Worm (Caenorhabditis elegans) whole organism, mixed stage, embryonic: ENCODE data around the gene T07E3.4.

Experiments
- bed-3 ChIP-seq: fragments of 200-800 bp; sonication (Bioruptor generic); optimal IDR thresholded peaks from 3 replicates; lab custom pipeline; 2018; ENCODE audit warnings: mild to moderate bottlenecking, missing genetic modification characterization, moderate library complexity, missing compliant biosample characterization
- blmp-1 ChIP-seq: fragments of 150-350 bp; optimal IDR thresholded peaks from 2 replicates; lab custom pipeline; 2014; ENCODE audit warnings: missing biosample characterization, missing genetic modification characterization
- ceh-39 ChIP-seq: fragments of 150-350 bp; optimal IDR thresholded peaks from 2 replicates; lab custom pipeline; 2014; ENCODE audit warnings: missing biosample characterization, missing genetic modification characterization
- ceh-43 ChIP-seq: fragments of 200-800 bp; sonication (Bioruptor generic); optimal IDR thresholded peaks from 2 replicates; lab custom pipeline; 2018; ENCODE audit warnings: mild to moderate bottlenecking, missing genetic modification characterization, moderate library complexity, missing compliant biosample characterization
- ceh-83 ChIP-seq: fragments of 200-800 bp; sonication (Bioruptor generic); optimal IDR thresholded peaks from 2 replicates; lab custom pipeline; 2018; ENCODE audit warnings: mild to moderate bottlenecking, missing genetic modification characterization, missing compliant biosample characterization
- ces-1 ChIP-seq: fragments of 150-350 bp; optimal IDR thresholded peaks from 2 replicates; lab custom pipeline; 2014; ENCODE audit warnings: missing biosample characterization, missing genetic modification reagents, missing genetic modification characterization
- cnd-1 ChIP-seq: fragments of 200-800 bp; sonication (Bioruptor generic); optimal IDR thresholded peaks from 2 replicates; lab custom pipeline; 2018; ENCODE audit warnings: mild to moderate bottlenecking, missing genetic modification characterization, missing compliant biosample characterization
- drap-1 ChIP-seq: fragments of 200-800 bp; sonication (Bioruptor generic); optimal IDR thresholded peaks from 3 replicates; lab custom pipeline; 2018; ENCODE audit warnings: mild to moderate bottlenecking, missing genetic modification characterization, missing compliant biosample characterization
- elt-1 ChIP-seq: sonication (generic microtip); optimal IDR thresholded peaks from 2 replicates; lab custom pipeline; 2017; ENCODE audit warnings: missing genetic modification characterization, mild to moderate bottlenecking, missing compliant biosample characterization, antibody characterized with exemption, moderate library complexity, borderline replicate concordance; ENCODE audit not compliant: insufficient read depth
- elt-3 ChIP-seq: fragments of 150-350 bp; optimal IDR thresholded peaks from 2 replicates; lab custom pipeline; 2014; ENCODE audit warnings: missing biosample characterization, missing genetic modification characterization
- flh-1 ChIP-seq: fragments of 200-800 bp; sonication (Bioruptor generic); optimal IDR thresholded peaks from 2 replicates; lab custom pipeline; 2018; ENCODE audit warnings: mild to moderate bottlenecking, missing genetic modification characterization, moderate library complexity, missing compliant biosample characterization
- ham-2 ChIP-seq: fragments of 200-800 bp; sonication (Bioruptor generic); optimal IDR thresholded peaks from 2 replicates; lab custom pipeline; 2018; ENCODE audit warnings: mild to moderate bottlenecking, missing genetic modification characterization, missing compliant biosample characterization
- hlh-1 ChIP-seq: fragments of 150-350 bp; optimal IDR thresholded peaks from 2 replicates; lab custom pipeline; 2014; ENCODE audit warnings: missing biosample characterization, missing genetic modification reagents, missing genetic modification characterization
- lin-13 ChIP-seq: fragments of 150-350 bp; optimal IDR thresholded peaks from 2 replicates; lab custom pipeline; 2014; ENCODE audit warnings: missing biosample characterization, missing genetic modification characterization
- lin-32 ChIP-seq: fragments of 200-800 bp; sonication (Bioruptor generic); optimal IDR thresholded peaks from 2 replicates; lab custom pipeline; 2018; ENCODE audit warnings: mild to moderate bottlenecking, missing genetic modification characterization, missing compliant biosample characterization
- mab-5 ChIP-seq: fragments of 150-350 bp; optimal IDR thresholded peaks from 2 replicates; lab custom pipeline; 2014; ENCODE audit warnings: missing biosample characterization, missing genetic modification characterization
- mls-2 ChIP-seq: sonication (generic microtip); optimal IDR thresholded peaks from 2 replicates; lab custom pipeline; 2016; ENCODE audit warnings: mild to moderate bottlenecking, missing genetic modification characterization, moderate library complexity, missing compliant biosample characterization
- nhr-12 ChIP-seq: fragments of 150-350 bp; optimal IDR thresholded peaks from 2 replicates; lab custom pipeline; 2014; ENCODE audit warnings: missing biosample characterization, missing genetic modification characterization
- nhr-2 ChIP-seq: fragments of 150-350 bp; optimal IDR thresholded peaks from 2 replicates; lab custom pipeline; 2014; ENCODE audit warnings: missing biosample characterization, missing genetic modification characterization
- nhr-28 ChIP-seq: fragments of 150-350 bp; optimal IDR thresholded peaks from 2 replicates; lab custom pipeline; 2014; ENCODE audit warnings: missing biosample characterization, missing genetic modification characterization
- nhr-76 ChIP-seq: sonication (generic microtip); optimal IDR thresholded peaks from 2 replicates; lab custom pipeline; 2017; ENCODE audit warnings: missing biosample characterization, missing genetic modification characterization
- sem-2 ChIP-seq: fragments of 200-800 bp; sonication (Bioruptor generic); optimal IDR thresholded peaks from 2 replicates; lab custom pipeline; 2018; ENCODE audit warnings: mild to moderate bottlenecking, missing genetic modification characterization, missing compliant biosample characterization
- snpc-4 ChIP-seq: fragments of 150-350 bp; optimal IDR thresholded peaks from 2 replicates; lab custom pipeline; 2014; ENCODE audit warnings: missing biosample characterization, missing genetic modification characterization
- sptf-1 ChIP-seq: sonication (generic microtip); optimal IDR thresholded peaks from 2 replicates; lab custom pipeline; 2017; ENCODE audit warnings: mild to moderate bottlenecking, missing genetic modification characterization, moderate library complexity, missing compliant biosample characterization
- tbx-8 ChIP-seq: fragments of 200-800 bp; sonication (Bioruptor generic); optimal IDR thresholded peaks from 2 replicates; lab custom pipeline; 2018; ENCODE audit warnings: mild to moderate bottlenecking, missing genetic modification characterization, moderate library complexity, missing compliant biosample characterization
- unc-120 ChIP-seq: sonication (generic microtip); optimal IDR thresholded peaks from 2 replicates; lab custom pipeline; 2017; ENCODE audit warnings: missing genetic modification characterization, missing compliant biosample characterization; ENCODE audit not compliant: poor library complexity, severe bottlenecking
- unc-39 ChIP-seq: fragments of 150-350 bp; optimal IDR thresholded peaks from 2 replicates; lab custom pipeline; 2014; ENCODE audit warnings: missing biosample characterization, missing genetic modification characterization
- unc-62 ChIP-seq: fragments of 150-350 bp; optimal IDR thresholded peaks from 2 replicates; lab custom pipeline; 2014; ENCODE audit warnings: missing biosample characterization, missing genetic modification reagents, missing genetic modification characterization
- ztf-11 ChIP-seq: fragments of 150-350 bp; optimal IDR thresholded peaks from 2 replicates; lab custom pipeline; 2014; ENCODE audit warnings: missing biosample characterization, missing genetic modification characterization

T07E3.4 gene

DNA sequence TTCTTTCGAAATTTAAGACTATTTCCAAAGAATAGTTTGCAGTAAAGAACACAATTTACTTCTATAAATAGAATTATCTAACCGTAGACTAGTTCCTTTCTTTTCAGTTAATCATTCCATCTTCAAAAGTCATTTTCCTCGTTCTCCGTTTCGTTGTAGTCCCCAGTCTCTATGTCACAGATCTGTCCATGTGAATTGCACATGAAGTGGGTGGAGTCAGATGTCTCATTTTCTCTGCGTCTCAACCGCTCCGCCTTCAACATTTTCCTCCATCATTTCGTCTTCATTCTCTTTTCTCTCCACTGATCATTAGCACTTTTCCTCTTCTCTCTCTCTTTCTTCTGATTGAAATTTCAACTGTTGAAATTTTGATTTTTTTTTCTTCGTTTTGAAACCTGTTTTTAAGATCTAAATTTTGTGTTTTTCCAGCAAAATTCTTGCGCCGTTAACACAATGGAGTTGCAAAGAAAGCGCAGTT lies at the start of gene T07E3.4:
TSS of gene T07E3.4 (plus strand) at position 428 of the 478 bp plus-strand sequence.
- TF ChIP-seq ces-1 (GFP tag; lab: Kevin White, UChicago) (peak; percentile 61), lin-13 (tag; lab: Kevin White, UChicago) (no peak), hlh-1 (tag; lab: Kevin White, UChicago) (peak; percentile 18), tbx-8 (GFP tag; lab: Kevin White, UChicago) (no peak), unc-120 (tag; lab: Kevin White, UChicago) (no peak), unc-62 (GFP tag; lab: Kevin White, UChicago) (peak; percentile 73)

DNA sequence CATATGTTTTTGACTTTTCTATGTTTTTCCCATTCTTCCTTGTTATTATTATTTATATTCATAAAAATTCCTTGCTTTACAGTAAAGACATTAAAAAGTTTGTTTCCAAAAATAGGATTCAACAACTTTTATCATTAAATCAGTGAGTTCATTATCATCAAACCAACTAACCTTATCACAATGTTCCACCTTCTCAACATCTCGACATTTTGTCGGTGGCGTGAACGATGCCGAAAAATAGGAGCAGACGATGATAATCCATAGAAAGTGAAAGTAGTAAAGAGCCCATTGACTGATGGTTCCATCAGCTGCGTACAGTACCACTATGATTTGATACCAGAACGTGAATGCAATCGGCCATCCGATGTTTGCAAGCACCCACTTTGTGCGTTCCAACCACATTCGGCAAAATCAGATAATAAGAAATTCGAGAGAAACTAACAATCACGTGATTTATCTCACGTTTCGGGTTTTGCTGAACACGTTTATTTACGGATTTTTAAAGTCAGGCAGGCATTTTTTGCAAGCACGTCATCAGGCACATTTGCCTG lies 49.1 kb upstream of the T07E3.4 start, which contains the start of gene dhhc-5:
TSS of gene dhhc-5 (minus strand) at position 406 of the 551 bp plus-strand sequence.
- TF ChIP-seq ces-1 (GFP tag; lab: Kevin White, UChicago): no peak
- no peak for TF ChIP-seq ham-2 (GFP tag; lab: Kevin White, UChicago)
- no peak for TF ChIP-seq mab-5
- TF ChIP-seq unc-39: no peak
- no peak for TF ChIP-seq hlh-1 (tag; lab: Kevin White, UChicago)
- no peak for TF ChIP-seq sptf-1 (tag; lab: Kevin White, UChicago)
- TF ChIP-seq nhr-76 (tag; lab: Kevin White, UChicago): no peak
- no peak for TF ChIP-seq blmp-1 (tag; lab: Kevin White, UChicago)
- no peak for TF ChIP-seq bed-3 (GFP tag; lab: Kevin White, UChicago)
- TF ChIP-seq ceh-43 (GFP tag; lab: Kevin White, UChicago): no peak
- TF ChIP-seq nhr-2 (tag; lab: Kevin White, UChicago): no peak
- no peak for TF ChIP-seq nhr-12 (tag; lab: Kevin White, UChicago)
- TF ChIP-seq ztf-11: no peak
- no peak for TF ChIP-seq lin-32 (GFP tag; lab: Kevin White, UChicago)
- TF ChIP-seq, all 35 proteins: peak for 0

DNA sequence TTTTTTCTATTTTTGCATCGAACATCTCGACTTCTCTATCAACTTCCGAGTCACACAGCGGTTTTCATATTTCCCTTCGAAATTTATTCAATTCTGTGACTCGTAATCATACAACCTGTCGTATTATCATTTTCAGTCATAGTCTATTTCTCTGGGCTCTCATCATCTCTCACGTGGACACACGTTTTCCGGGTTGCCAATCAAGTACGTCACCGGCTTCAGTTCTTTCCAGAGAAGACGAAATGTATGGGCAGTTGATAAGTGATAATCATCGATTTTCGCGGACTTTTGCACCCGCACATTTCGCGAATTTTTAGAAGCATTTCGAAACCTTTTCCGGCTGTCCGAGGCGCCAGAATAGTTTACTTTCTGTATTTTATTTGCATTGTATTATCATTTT lies 47.6 kb upstream of the T07E3.4 start, which contains the start of gene srv-1:
TSS of gene srv-1 (plus strand) at position 131 of the 400 bp plus-strand sequence.
- TF ChIP-seq blmp-1 (tag; lab: Kevin White, UChicago): no peak
- TF ChIP-seq cnd-1 (tag; lab: Kevin White, UChicago): no peak
- no peak for TF ChIP-seq lin-13 (tag; lab: Kevin White, UChicago)
- TF ChIP-seq mab-5: no peak
- TF ChIP-seq sem-2 (GFP tag; lab: Kevin White, UChicago): no peak
- no peak for TF ChIP-seq nhr-12 (tag; lab: Kevin White, UChicago)
- no peak for TF ChIP-seq flh-1 (GFP tag; lab: Kevin White, UChicago)
- TF ChIP-seq mls-2 (tag; lab: Kevin White, UChicago): no peak
- no peak for TF ChIP-seq elt-1 (tag; lab: Kevin White, UChicago)
- no peak for TF ChIP-seq sptf-1 (tag; lab: Kevin White, UChicago)
- no peak for TF ChIP-seq nhr-76 (tag; lab: Kevin White, UChicago)
- TF ChIP-seq ztf-11: no peak
- no peak for TF ChIP-seq nhr-28
- no peak for TF ChIP-seq drap-1
- no peak for TF ChIP-seq nhr-2 (tag; lab: Kevin White, UChicago)
- TF ChIP-seq lin-32 (GFP tag; lab: Kevin White, UChicago): no peak
- no peak for TF ChIP-seq snpc-4
- no peak for TF ChIP-seq unc-39

- no peak for TF ChIP-seq elt-3 (tag; lab: Kevin White, UChicago)
- no peak for TF ChIP-seq hlh-1 (tag; lab: Kevin White, UChicago)
- no peak for TF ChIP-seq nhr-2 (tag; lab: Kevin White, UChicago)
- no peak for TF ChIP-seq snpc-4
- TF ChIP-seq elt-1 (tag; lab: Kevin White, UChicago): no peak
- TF ChIP-seq ces-1 (GFP tag; lab: Kevin White, UChicago): no peak
- TF ChIP-seq drap-1: no peak
- no peak for TF ChIP-seq lin-32 (GFP tag; lab: Kevin White, UChicago)
- no peak for TF ChIP-seq unc-62 (GFP tag; lab: Kevin White, UChicago)
- TF ChIP-seq ceh-39 (tag; lab: Kevin White, UChicago): no peak
- no peak for TF ChIP-seq bed-3 (GFP tag; lab: Kevin White, UChicago)
- no peak for TF ChIP-seq ceh-83 (GFP tag; lab: Kevin White, UChicago)
- no peak for TF ChIP-seq sem-2 (GFP tag; lab: Kevin White, UChicago)
- TF ChIP-seq ztf-11: no peak
- TF ChIP-seq mab-5: no peak
- TF ChIP-seq sptf-1 (tag; lab: Kevin White, UChicago): no peak
Observed at ce11 chrIII:6856709-6857108, 41.1 kb upstream of the T07E3.4 start, which contains the start of gene zak-1. TSS of gene zak-1 (minus strand) at chrIII:6856809.
